Fruit fly (Drosophila melanogaster): ENCODE results near the gene mtTFB1.

Gene mtTFB1

DNA sequence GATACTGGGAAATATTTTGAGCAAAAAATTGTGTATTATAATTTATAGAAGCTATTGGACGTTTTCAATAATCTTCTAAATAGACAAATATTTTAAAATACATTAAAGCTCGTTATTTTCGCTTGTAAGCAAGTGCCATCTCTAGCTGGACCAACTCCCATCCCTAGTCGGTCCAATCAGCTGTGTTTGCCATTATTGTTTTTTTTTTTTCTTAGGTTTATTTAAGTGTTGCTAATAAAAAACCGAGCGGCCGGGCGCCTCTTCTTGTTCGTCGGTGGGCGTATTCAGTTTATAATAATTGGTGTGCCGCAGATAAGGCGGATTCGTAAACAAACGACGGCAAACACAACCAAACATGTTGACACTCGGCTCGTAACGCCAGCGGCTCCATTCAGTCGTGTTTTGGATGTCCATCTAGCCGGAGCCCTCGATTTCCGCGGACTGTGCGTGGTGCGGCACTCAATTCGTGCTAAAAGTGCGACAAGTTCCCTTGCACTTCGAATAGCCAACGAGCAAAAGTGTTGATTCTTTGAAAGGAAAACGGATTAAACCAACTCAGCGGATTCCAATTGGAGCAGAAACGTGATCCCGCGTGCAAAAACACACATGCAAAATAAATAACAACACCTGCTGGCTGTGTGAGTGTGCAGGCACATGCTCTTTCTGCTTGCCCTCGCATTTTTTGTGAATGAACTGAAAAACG, 24.8 kb upstream of the mtTFB1 start, which contains the start of gene Sugb (continued):
- TF ChIP-seq Asciz (GFP tag; optimal IDR thresholded peaks at IDR 0.05) (peak; percentile 39), pros (GFP tag; optimal IDR thresholded peaks at IDR 0.05) (peak; percentile 16), Dip2 (GFP tag; IDR thresholded peaks at IDR 0.05) (no peak), abd-A (tag; optimal IDR thresholded peaks at IDR 0.05) (peak; percentile 78), BEAF-32 (GFP tag; optimal IDR thresholded peaks at IDR 0.05) (peak; percentile 74), CG9817 (tag; optimal IDR thresholded peaks at IDR 0.05) (peak; percentile 63), caup (GFP tag; optimal IDR thresholded peaks at IDR 0.05; ENCODE audit: severe bottlenecking) (peak; percentile 66), zen (tag; optimal IDR thresholded peaks at IDR 0.05) (no peak), CG8089 (GFP tag; optimal IDR thresholded peaks at IDR 0.05) (peak; percentile 4), pnt (GFP tag; optimal IDR thresholded peaks at IDR 0.05) (peak; percentile 34), CrebB (tag; optimal IDR thresholded peaks at IDR 0.05) (peak; percentile 58), kah (GFP tag; optimal IDR thresholded peaks at IDR 0.05) (no peak), CG31388 (GFP tag; optimal IDR thresholded peaks at IDR 0.05) (no peak), yki (optimal IDR thresholded peaks at IDR 0.05) (no peak), Hr51 (GFP tag; optimal IDR thresholded peaks at IDR 0.05) (peak; percentile 52 to 57), ken (GFP tag; IDR thresholded peaks at IDR 0.05) (0 out of 3 replicates have a peak, but pooled peaks have one; percentile 20), ham (GFP tag; IDR thresholded peaks at IDR 0.05) (no peak; the same call in 1 of the 2 replicates), z (GFP tag; IDR thresholded peaks at IDR 0.05) (no peak), Meics (GFP tag; optimal IDR thresholded peaks at IDR 0.05) (peak; percentile 54), CG7963 (GFP tag; IDR thresholded peaks at IDR 0.05; ENCODE audit: partially characterized antibody) (no peak), CG2116 (GFP tag; optimal IDR thresholded peaks at IDR 0.05) (peak; percentile 38), CG1529 (GFP tag; optimal IDR thresholded peaks at IDR 0.05) (no peak), onecut (GFP tag; IDR thresholded peaks at IDR 0.05) (peak; percentile 49), CG16815 (GFP tag; optimal IDR thresholded peaks at IDR 0.05) (no peak), lbe (GFP tag; optimal IDR thresholded peaks at IDR 0.05) (peak; percentile 62), CG18764 (GFP tag; optimal IDR thresholded peaks at IDR 0.05) (peak; percentile 16), Dip3 (GFP tag; optimal IDR thresholded peaks at IDR 0.05) (peak; percentile 46), CG10274 (GFP tag; optimal IDR thresholded peaks at IDR 0.05) (no peak), ac (GFP tag; optimal IDR thresholded peaks at IDR 0.05) (no peak), dan (GFP tag; IDR thresholded peaks at IDR 0.05) (no peak), Abd-B (GFP tag; optimal IDR thresholded peaks at IDR 0.05) (peak; percentile 60), Sox102F (GFP tag; optimal IDR thresholded peaks at IDR 0.05) (peak; percentile 42), kay (GFP tag; optimal IDR thresholded peaks at IDR 0.05) (peak; percentile 45), CG13287 (GFP tag; IDR thresholded peaks at IDR 0.05; ENCODE audit: partially characterized antibody) (peak; percentile 87), CG33213 (GFP tag; optimal IDR thresholded peaks at IDR 0.05) (peak; percentile 24), CG7271 (tag; optimal IDR thresholded peaks at IDR 0.05) (no peak), CG7372 (GFP tag; IDR thresholded peaks at IDR 0.05) (peak; percentile 51; the same call in 1 of the 2 replicates), grau (tag; optimal IDR thresholded peaks at IDR 0.05) (peak; percentile 63), CG16863 (GFP tag; optimal IDR thresholded peaks at IDR 0.05) (peak; percentile 7), tll (GFP tag; optimal IDR thresholded peaks at IDR 0.05) (no peak), Neu2 (GFP tag; optimal IDR thresholded peaks at IDR 0.05; ENCODE audit: borderline replicate concordance) (no peak), CG4404 (GFP tag; IDR thresholded peaks at IDR 0.05) (no peak), gce (GFP tag; IDR thresholded peaks at IDR 0.05) (no peak; the same call in 2 of the 3 replicates), CG3726 (GFP tag; IDR thresholded peaks at IDR 0.05) (no peak), CG11456 (GFP tag; IDR thresholded peaks at IDR 0.05) (no peak), ab (GFP tag; optimal IDR thresholded peaks at IDR 0.05) (no peak), CG15269 (tag; optimal IDR thresholded peaks at IDR 0.05) (peak; percentile 73), CG13424 (tag; optimal IDR thresholded peaks at IDR 0.05) (peak; percentile 72), Lim3 (GFP tag; IDR thresholded peaks at IDR 0.05) (no peak)

Data from whole organism, embryonic.